Fruit fly (Drosophila melanogaster): Measurements from ENCODE around the gene Brd.

Gene Brd

dm6 chr3L:14969171-14969570 is 3.3 kb upstream of the Brd start, which contains the start of gene Tom (continued):
- TF ChIP-seq psq (GFP tag; optimal IDR thresholded peaks at IDR 0.05): no peak
- no peak for TF ChIP-seq Abd-B (GFP tag; optimal IDR thresholded peaks at IDR 0.05)
- TF ChIP-seq dmrt93B (GFP tag; optimal IDR thresholded peaks at IDR 0.05): no peak
- no peak for TF ChIP-seq N (GFP tag; optimal IDR thresholded peaks at IDR 0.05)
- peak; percentile 14 for TF ChIP-seq Hnf4 (GFP tag; optimal IDR thresholded peaks at IDR 0.05)
- peak; percentile 26 for TF ChIP-seq h (GFP tag; optimal IDR thresholded peaks at IDR 0.05)

- TF ChIP-seq Jra (GFP tag; optimal IDR thresholded peaks at IDR 0.05) (no peak), HLH106 (tag; optimal IDR thresholded peaks at IDR 0.05) (no peak), dl (GFP tag; optimal IDR thresholded peaks at IDR 0.05; ENCODE audit: insufficient read depth in 1 of 2, partially characterized antibody in 2 of 2) (no peak), jim (GFP tag; optimal IDR thresholded peaks at IDR 0.05) (no peak), CrebA (GFP tag; optimal IDR thresholded peaks at IDR 0.05; ENCODE audit: borderline replicate concordance) (no peak), usp (GFP tag; optimal IDR thresholded peaks at IDR 0.05) (no peak), sv (GFP tag; optimal IDR thresholded peaks at IDR 0.05) (no peak), Mio (GFP tag; optimal IDR thresholded peaks at IDR 0.05) (no peak), woc (GFP tag; optimal IDR thresholded peaks at IDR 0.05) (no peak), brk (GFP tag; optimal IDR thresholded peaks at IDR 0.05) (no peak), Abd-B (GFP tag; optimal IDR thresholded peaks at IDR 0.05) (no peak), h (GFP tag; optimal IDR thresholded peaks at IDR 0.05) (no peak), Dfd (GFP tag; optimal IDR thresholded peaks at IDR 0.05) (no peak), OdsH (GFP tag; optimal IDR thresholded peaks at IDR 0.05) (no peak), br (GFP tag; optimal IDR thresholded peaks at IDR 0.05) (no peak), Hnf4 (GFP tag; optimal IDR thresholded peaks at IDR 0.05) (no peak), Vsx2 (GFP tag; optimal IDR thresholded peaks at IDR 0.05; ENCODE audit: partially characterized antibody) (no peak), N (GFP tag; optimal IDR thresholded peaks at IDR 0.05) (no peak), dsf (GFP tag; optimal IDR thresholded peaks at IDR 0.05; ENCODE audit: borderline replicate concordance) (no peak)
These were observed 2.3 kb upstream of the Brd start for dm6 chr3L:14970213-14970612.

DNA sequence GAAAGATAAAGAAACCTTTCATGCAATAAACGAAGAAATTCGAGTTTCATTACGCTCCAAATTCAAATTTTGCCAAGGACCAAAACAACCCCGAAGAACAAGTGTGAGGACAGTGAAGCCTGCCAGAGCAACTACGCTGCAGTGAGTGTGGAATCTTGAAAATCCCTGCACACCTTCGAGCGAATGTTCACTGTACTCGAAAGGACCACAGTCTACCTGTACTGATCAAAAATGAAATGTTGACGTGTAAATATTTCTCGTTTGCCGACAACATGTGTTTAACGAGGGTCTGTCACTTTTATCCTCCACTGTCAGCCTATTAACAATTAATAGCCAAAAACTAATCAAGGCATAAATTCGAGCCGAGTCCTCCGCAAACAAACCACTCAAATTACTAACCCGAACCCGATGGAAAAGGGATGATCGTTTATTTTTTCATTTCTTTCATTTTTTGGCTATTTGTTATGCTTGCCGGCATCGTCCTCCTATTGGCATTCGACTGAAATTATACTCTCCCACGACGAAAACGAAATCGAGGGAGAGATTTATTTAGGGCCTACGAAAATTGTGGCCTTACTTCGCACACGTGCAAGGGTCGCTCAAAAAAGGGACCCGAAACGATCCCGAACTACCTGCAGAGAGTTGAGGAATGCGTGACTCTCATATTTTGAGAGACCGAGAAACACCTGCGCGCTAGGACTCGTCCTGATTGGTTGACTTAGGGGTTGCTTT is 408 bp upstream of the Brd start:
- TF ChIP-seq tai (GFP tag; optimal IDR thresholded peaks at IDR 0.05) (no peak), woc (GFP tag; optimal IDR thresholded peaks at IDR 0.05) (peak; percentile 68), psq (GFP tag; optimal IDR thresholded peaks at IDR 0.05) (peak; percentile 10), foxo (GFP tag; optimal IDR thresholded peaks at IDR 0.05) (peak in 1 of 2 experiments; percentile 50), Sp1 (GFP tag; optimal IDR thresholded peaks at IDR 0.05) (peak; percentile 4), HLH106 (tag; optimal IDR thresholded peaks at IDR 0.05) (peak; percentile 34), ey (GFP tag; optimal IDR thresholded peaks at IDR 0.05) (peak; percentile 11), brk (GFP tag; optimal IDR thresholded peaks at IDR 0.05) (no peak), GATAd (GFP tag; optimal IDR thresholded peaks at IDR 0.05) (no peak), Dif (GFP tag; optimal IDR thresholded peaks at IDR 0.05; ENCODE audit: partially characterized antibody) (no peak), Hnf4 (GFP tag; optimal IDR thresholded peaks at IDR 0.05) (peak; percentile 14), OdsH (GFP tag; optimal IDR thresholded peaks at IDR 0.05) (peak; percentile 18), dl (GFP tag; optimal IDR thresholded peaks at IDR 0.05; ENCODE audit: insufficient read depth in 1 of 2, partially characterized antibody in 2 of 2) (peak in 1 of 2 experiments; percentile 13), Jra (GFP tag; optimal IDR thresholded peaks at IDR 0.05) (no peak), h (GFP tag; optimal IDR thresholded peaks at IDR 0.05) (peak; percentile 32), pan (optimal IDR thresholded peaks at IDR 0.05) (no peak), fru (GFP tag; optimal IDR thresholded peaks at IDR 0.05) (peak; percentile 37), br (GFP tag; optimal IDR thresholded peaks at IDR 0.05) (peak; percentile 35), Vsx2 (GFP tag; optimal IDR thresholded peaks at IDR 0.05; ENCODE audit: partially characterized antibody) (no peak), rgr (GFP tag; optimal IDR thresholded peaks at IDR 0.05) (peak; percentile 28), Dfd (GFP tag; optimal IDR thresholded peaks at IDR 0.05) (no peak)

DNA sequence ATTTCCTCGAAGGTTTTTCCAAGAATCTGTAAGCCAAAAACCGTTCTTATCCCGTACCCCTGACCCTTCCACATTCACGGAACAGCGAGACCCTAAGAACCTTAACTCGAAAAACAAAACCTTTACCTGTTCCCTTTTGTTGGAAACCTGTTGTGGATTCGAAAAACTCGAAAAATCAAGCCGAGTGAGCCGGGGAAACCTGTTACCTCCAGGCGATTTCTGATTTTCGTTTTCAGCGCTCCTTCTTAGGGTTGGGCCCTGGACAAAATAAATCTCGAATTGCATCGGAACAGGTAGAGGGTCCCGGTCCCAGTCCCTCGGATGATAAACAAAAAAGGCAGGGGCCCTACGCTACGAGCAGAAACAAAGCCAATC is 771 bp downstream of the Brd start:
- TF ChIP-seq Vsx2 (GFP tag; optimal IDR thresholded peaks at IDR 0.05; ENCODE audit: partially characterized antibody): peak; percentile 53
- TF ChIP-seq usp (GFP tag; optimal IDR thresholded peaks at IDR 0.05): no peak
- TF ChIP-seq Hnf4 (GFP tag; optimal IDR thresholded peaks at IDR 0.05): no peak
- TF ChIP-seq fru (GFP tag; optimal IDR thresholded peaks at IDR 0.05): peak; percentile 50
- TF ChIP-seq dsf (GFP tag; optimal IDR thresholded peaks at IDR 0.05; ENCODE audit: borderline replicate concordance): no peak
- TF ChIP-seq rgr (GFP tag; optimal IDR thresholded peaks at IDR 0.05): no peak
- peak; percentile 15 to 20 for TF ChIP-seq dl (GFP tag; optimal IDR thresholded peaks at IDR 0.05; ENCODE audit: insufficient read depth in 1 of 2, partially characterized antibody in 2 of 2)
- TF ChIP-seq Jra (GFP tag; optimal IDR thresholded peaks at IDR 0.05): no peak
- TF ChIP-seq HLH106 (tag; optimal IDR thresholded peaks at IDR 0.05): no peak
- TF ChIP-seq lola (GFP tag; optimal IDR thresholded peaks at IDR 0.05): no peak
- peak; percentile 10 for TF ChIP-seq woc (GFP tag; optimal IDR thresholded peaks at IDR 0.05)
- no peak for TF ChIP-seq tai (GFP tag; optimal IDR thresholded peaks at IDR 0.05)
- no peak for TF ChIP-seq foxo (GFP tag; optimal IDR thresholded peaks at IDR 0.05)
- no peak for TF ChIP-seq CG32264 (GFP tag; optimal IDR thresholded peaks at IDR 0.05)
- TF ChIP-seq jim (GFP tag; optimal IDR thresholded peaks at IDR 0.05): no peak
- TF ChIP-seq Dfd (GFP tag; optimal IDR thresholded peaks at IDR 0.05): no peak
- TF ChIP-seq CrebA (GFP tag; optimal IDR thresholded peaks at IDR 0.05; ENCODE audit: borderline replicate concordance): peak; percentile 75
- TF ChIP-seq Myc (optimal IDR thresholded peaks at IDR 0.05): no peak
- no peak for TF ChIP-seq Hr78 (GFP tag; optimal IDR thresholded peaks at IDR 0.05)
- peak; percentile 17 for TF ChIP-seq Sp1 (GFP tag; optimal IDR thresholded peaks at IDR 0.05)
- no peak for TF ChIP-seq Mio (GFP tag; optimal IDR thresholded peaks at IDR 0.05)
- TF ChIP-seq sv (GFP tag; optimal IDR thresholded peaks at IDR 0.05): no peak
- no peak for TF ChIP-seq GATAd (GFP tag; optimal IDR thresholded peaks at IDR 0.05)
- TF ChIP-seq Abd-B (GFP tag; optimal IDR thresholded peaks at IDR 0.05): no peak
- no peak for TF ChIP-seq pan (optimal IDR thresholded peaks at IDR 0.05)
- TF ChIP-seq Dif (GFP tag; optimal IDR thresholded peaks at IDR 0.05; ENCODE audit: partially characterized antibody): peak; percentile 59
- TF ChIP-seq h (GFP tag; optimal IDR thresholded peaks at IDR 0.05): no peak
- TF ChIP-seq brk (GFP tag; optimal IDR thresholded peaks at IDR 0.05): peak; percentile 74
- peak; percentile 89 for TF ChIP-seq psq (GFP tag; optimal IDR thresholded peaks at IDR 0.05)
- TF ChIP-seq dmrt93B (GFP tag; optimal IDR thresholded peaks at IDR 0.05): no peak
- TF ChIP-seq Hr83 (GFP tag; optimal IDR thresholded peaks at IDR 0.05; ENCODE audit: poor library complexity, severe bottlenecking): peak; percentile 46
- no peak for TF ChIP-seq sage (GFP tag; optimal IDR thresholded peaks at IDR 0.05)
